Fruit fly (Drosophila melanogaster) whole organism, embryonic: ENCODE measurements around the gene CG34026.

ENCODE experiments used
- Atf3 ChIP-seq: fragments of 200-800 bp; sonication (Bioruptor generic); optimal IDR thresholded peaks from 3 replicates; lab custom pipeline; 2016; ENCODE audit warnings: missing biosample characterization, missing genetic modification characterization
- Awh ChIP-seq: fragments of 200-800 bp; sonication (Bioruptor generic); IDR thresholded peaks from 2 replicates; pipeline ENCODE4, ENCODE4 v1.3.6; 2022; ENCODE audit warnings: missing biosample characterization, missing genetic modification characterization
- CG1024 ChIP-seq: fragments of 200-800 bp; sonication (Bioruptor generic); IDR thresholded peaks from 2 replicates; pipeline ENCODE4 v1.3.6; 2022; ENCODE audit warnings: missing biosample characterization, missing genetic modification characterization
- CG10321 ChIP-seq: fragments of 200-800 bp; sonication (Bioruptor generic); IDR thresholded peaks from 2 replicates; pipeline ENCODE4 v1.3.6; 2022; ENCODE audit warnings: missing biosample characterization, missing genetic modification characterization
- CG11723 ChIP-seq: fragments of 200-800 bp; sonication (Bioruptor generic); optimal IDR thresholded peaks from 2 replicates; lab custom pipeline; 2017; ENCODE audit warnings: missing biosample characterization, mild to moderate bottlenecking, missing genetic modification characterization
- CG1233 ChIP-seq: fragments of 200-800 bp; sonication (Bioruptor generic); optimal IDR thresholded peaks from 4 replicates; lab custom pipeline; 2018; ENCODE audit warnings: missing biosample characterization, mild to moderate bottlenecking, missing genetic modification characterization
- CG14014 ChIP-seq: fragments of 200-800 bp; sonication (Bioruptor generic); IDR thresholded peaks from 2 replicates; pipeline ENCODE4 v1.3.6; 2022; ENCODE audit warnings: missing biosample characterization, missing genetic modification characterization
- CG14050 ChIP-seq: fragments of 200-800 bp; sonication (Bioruptor generic); IDR thresholded peaks from 3 replicates; pipeline ENCODE4 v1.3.6; 2022; ENCODE audit warnings: missing biosample characterization, missing genetic modification characterization
- CG14965 ChIP-seq: fragments of 200-800 bp; sonication (Bioruptor generic); optimal IDR thresholded peaks from 2 replicates; lab custom pipeline; 2016; ENCODE audit warnings: missing biosample characterization, missing genetic modification characterization, borderline replicate concordance
- CG15601 ChIP-seq: fragments of 200-800 bp; sonication (Bioruptor generic); optimal IDR thresholded peaks from 3 replicates; lab custom pipeline; 2019; ENCODE audit warnings: missing biosample characterization, mild to moderate bottlenecking, missing genetic modification characterization, moderate library complexity
- CG16813 ChIP-seq: fragments of 200-800 bp; sonication (Bioruptor generic); IDR thresholded peaks from 3 replicates; pipeline ENCODE4 v1.3.6; 2022; ENCODE audit warnings: missing biosample characterization, missing genetic modification characterization; ENCODE audit not compliant: partially characterized antibody
- CG18599 ChIP-seq: fragments of 200-800 bp; sonication (Bioruptor generic); optimal IDR thresholded peaks from 3 replicates; lab custom pipeline; 2017; ENCODE audit warnings: missing biosample characterization, missing genetic modification characterization, mild to moderate bottlenecking, moderate library complexity, missing genetic modification reagents
- CG18764 ChIP-seq: fragments of 200-800 bp; sonication (Bioruptor generic); optimal IDR thresholded peaks from 3 replicates; lab custom pipeline; 2016; ENCODE audit warnings: missing biosample characterization, missing genetic modification characterization
- CG4328 ChIP-seq: fragments of 200-800 bp; sonication (Bioruptor generic); optimal IDR thresholded peaks from 3 replicates; lab custom pipeline; 2017; ENCODE audit warnings: missing biosample characterization, missing genetic modification reagents, missing genetic modification characterization
- CG7372 ChIP-seq: fragments of 200-800 bp; sonication (Bioruptor generic); IDR thresholded peaks from 2 replicates; pipeline ENCODE4 v1.3.6; 2022; ENCODE audit warnings: missing biosample characterization, missing genetic modification characterization
- CG7745 ChIP-seq: fragments of 200-800 bp; sonication (Bioruptor generic); optimal IDR thresholded peaks from 2 replicates; lab custom pipeline; 2018; ENCODE audit warnings: missing biosample characterization, mild to moderate bottlenecking, missing genetic modification characterization, moderate library complexity
- CG8359 ChIP-seq: fragments of 200-800 bp; sonication (Bioruptor generic); optimal IDR thresholded peaks from 2 replicates; lab custom pipeline; 2017; ENCODE audit warnings: missing biosample characterization, mild to moderate bottlenecking, missing genetic modification characterization, borderline replicate concordance
- CG9727 ChIP-seq: fragments of 200-800 bp; sonication (Bioruptor generic); optimal IDR thresholded peaks from 3 replicates; lab custom pipeline; 2017; ENCODE audit warnings: missing biosample characterization, mild to moderate bottlenecking, missing genetic modification characterization
- CHES-1-like ChIP-seq: fragments of 200-800 bp; sonication (Bioruptor generic); optimal IDR thresholded peaks from 2 replicates; lab custom pipeline; 2016; ENCODE audit warnings: missing biosample characterization, missing genetic modification characterization
- D ChIP-seq, 2 experiments: fragments of 200-800 bp in 1 of 2; fragments of >200 bp in 1 of 2; sonication (Bioruptor generic) in 1 of 2; optimal IDR thresholded peaks; 2 replicates in 1 of 2; 3 replicates in 1 of 2; lab custom pipeline; 2017; ENCODE audit warnings: mild to moderate bottlenecking in 1 of 2, missing biosample characterization in 1 of 2, missing genetic modification characterization in 1 of 2, missing genetic modification reagents in 1 of 2
- Dref ChIP-seq: fragments of 200-800 bp; sonication (Bioruptor generic); IDR thresholded peaks from 2 replicates; pipeline ENCODE4 v1.3.6; 2022; ENCODE audit warnings: missing biosample characterization, missing genetic modification characterization
- E2f1 ChIP-seq: fragments of 200-800 bp; sonication (Bioruptor generic); IDR thresholded peaks from 2 replicates; pipeline ENCODE4 v1.3.6; 2022; ENCODE audit warnings: missing biosample characterization, missing genetic modification characterization
- Hey ChIP-seq: fragments of 200-800 bp; sonication (Bioruptor generic); optimal IDR thresholded peaks from 3 replicates; lab custom pipeline; 2018; ENCODE audit warnings: missing biosample characterization, mild to moderate bottlenecking, missing genetic modification characterization
- HmgZ ChIP-seq: fragments of 200-800 bp; sonication (Bioruptor generic); optimal IDR thresholded peaks from 2 replicates; lab custom pipeline; 2018; ENCODE audit warnings: missing biosample characterization, mild to moderate bottlenecking, missing genetic modification characterization
- Meics ChIP-seq: fragments of 200-800 bp; sonication (Bioruptor generic); optimal IDR thresholded peaks from 2 replicates; lab custom pipeline; 2017; ENCODE audit warnings: missing biosample characterization, mild to moderate bottlenecking, missing genetic modification characterization
- Nf-YB ChIP-seq: fragments of 200-800 bp; sonication (Bioruptor generic); optimal IDR thresholded peaks from 3 replicates; lab custom pipeline; 2019; ENCODE audit warnings: missing biosample characterization, mild to moderate bottlenecking, missing genetic modification characterization, moderate library complexity
- Oaz ChIP-seq: fragments of 200-800 bp; sonication (Bioruptor generic); IDR thresholded peaks from 2 replicates; pipeline ENCODE4 v1.3.6; 2022; ENCODE audit warnings: missing biosample characterization, missing genetic modification characterization
- Opbp ChIP-seq: fragments of 200-800 bp; sonication (Bioruptor generic); IDR thresholded peaks from 3 replicates; pipeline ENCODE4 v1.3.6; 2022; ENCODE audit warnings: missing biosample characterization, missing genetic modification characterization; ENCODE audit not compliant: partially characterized antibody
- Stat92E ChIP-seq, 3 experiments: fragments of >200 bp in 2 of 3; fragments of 200-800 bp in 1 of 3; sonication (Bioruptor generic) in 1 of 3; optimal IDR thresholded peaks; 2 replicates each; lab custom pipeline; 2017 to 2019; ENCODE audit warnings: missing biosample characterization in 3 of 3, missing genetic modification characterization in 3 of 3, mild to moderate bottlenecking in 1 of 3, moderate library complexity in 1 of 3
- Xbp1 ChIP-seq: fragments of 200-800 bp; sonication (Bioruptor generic); optimal IDR thresholded peaks from 3 replicates; lab custom pipeline; 2016; ENCODE audit warnings: missing biosample characterization, mild to moderate bottlenecking, missing genetic modification characterization
- aop ChIP-seq: fragments of 200-800 bp; sonication (Bioruptor generic); IDR thresholded peaks from 2 replicates; pipeline ENCODE4 v1.3.6; 2022; ENCODE audit warnings: missing biosample characterization, missing genetic modification characterization
- crc ChIP-seq: fragments of 200-800 bp; sonication (Bioruptor generic); optimal IDR thresholded peaks from 2 replicates; lab custom pipeline; 2016; ENCODE audit warnings: missing biosample characterization, missing genetic modification characterization
- dpn ChIP-seq, 2 experiments: fragments of 200-800 bp; sonication (Bioruptor generic); optimal IDR thresholded peaks; 3 replicates each; lab custom pipeline; 2016; ENCODE audit warnings: missing biosample characterization in 2 of 2, missing genetic modification characterization in 2 of 2
- emc ChIP-seq: fragments of 200-800 bp; sonication (Bioruptor generic); optimal IDR thresholded peaks from 2 replicates; lab custom pipeline; 2016; ENCODE audit warnings: missing biosample characterization, missing genetic modification characterization
- eve ChIP-seq, 2 experiments: fragments of >200 bp; optimal IDR thresholded peaks; 2 replicates each; lab custom pipeline; 2017; ENCODE audit warnings: missing biosample characterization in 2 of 2, missing genetic modification characterization in 2 of 2
- fd64A ChIP-seq: fragments of 200-800 bp; sonication (Bioruptor generic); optimal IDR thresholded peaks from 3 replicates; lab custom pipeline; 2018; ENCODE audit warnings: missing biosample characterization, mild to moderate bottlenecking, missing genetic modification characterization
- h ChIP-seq: fragments of >200 bp; optimal IDR thresholded peaks from 2 replicates; lab custom pipeline; 2017
- hth ChIP-seq: fragments of >200 bp; optimal IDR thresholded peaks from 2 replicates; lab custom pipeline; 2017; ENCODE audit warnings: inconsistent platforms
- ind ChIP-seq: fragments of 200-800 bp; sonication (Bioruptor generic); optimal IDR thresholded peaks from 3 replicates; lab custom pipeline; 2016; ENCODE audit warnings: missing biosample characterization, missing genetic modification characterization
- nau ChIP-seq: fragments of 200-800 bp; sonication (Bioruptor generic); optimal IDR thresholded peaks from 3 replicates; lab custom pipeline; 2017; ENCODE audit warnings: missing biosample characterization, mild to moderate bottlenecking, missing genetic modification characterization, missing genetic modification reagents
- phol ChIP-seq: fragments of 200-800 bp; sonication (Bioruptor generic); optimal IDR thresholded peaks from 3 replicates; lab custom pipeline; 2018; ENCODE audit warnings: missing biosample characterization, mild to moderate bottlenecking, missing genetic modification characterization, moderate library complexity
- shn ChIP-seq: fragments of 200-800 bp; sonication (Bioruptor generic); optimal IDR thresholded peaks from 3 replicates; lab custom pipeline; 2016; ENCODE audit warnings: missing biosample characterization, missing genetic modification characterization
- slbo ChIP-seq: fragments of 200-800 bp; sonication (Bioruptor generic); IDR thresholded peaks from 2 replicates; pipeline ENCODE4 v1.3.6; 2022; ENCODE audit warnings: missing biosample characterization, missing genetic modification characterization
- sqz ChIP-seq: fragments of 200-800 bp; sonication (Bioruptor generic); optimal IDR thresholded peaks from 3 replicates; lab custom pipeline; 2018; ENCODE audit warnings: missing biosample characterization, mild to moderate bottlenecking, missing genetic modification characterization
- stwl ChIP-seq: fragments of 200-800 bp; sonication (Bioruptor generic); optimal IDR thresholded peaks from 3 replicates; lab custom pipeline; 2018; ENCODE audit warnings: missing biosample characterization, mild to moderate bottlenecking, missing genetic modification characterization, moderate library complexity
- toy ChIP-seq: fragments of 200-800 bp; sonication (Bioruptor generic); IDR thresholded peaks from 2 replicates; pipeline ENCODE4 v1.3.6; 2022; ENCODE audit warnings: missing biosample characterization, missing genetic modification characterization
- twi ChIP-seq: fragments of 200-800 bp; optimal IDR thresholded peaks from 2 replicates; lab custom pipeline; 2019; ENCODE audit warnings: missing biosample characterization, mild to moderate bottlenecking, missing genetic modification characterization, moderate library complexity
- unc-4 ChIP-seq: fragments of 200-800 bp; sonication (Bioruptor generic); IDR thresholded peaks from 2 replicates; pipeline ENCODE4 v1.3.6; 2022; ENCODE audit warnings: missing biosample characterization, missing genetic modification characterization; ENCODE audit not compliant: partially characterized antibody

The CG34026 gene

dm6 chrX:9499994-9500804, 33.4 kb upstream of the CG34026 start, which contains the start of gene mgl (continued):
- TF ChIP-seq E2f1 (GFP tag; lab: Robert Waterston, UW) (peak; percentile 48; the same call in 1 of the 2 replicates), emc (GFP tag; lab: Kevin White, UChicago) (no peak), toy (GFP tag; lab: Robert Waterston, UW) (no peak), shn (peak; percentile 35), CHES-1-like (GFP tag; lab: Kevin White, UChicago) (no peak), dpn (GFP tag; optimal IDR thresholded peaks at IDR 0.05; lab: Kevin White, UChicago) (peak; percentile 57 to 87), Atf3 (GFP tag; lab: Kevin White, UChicago) (peak; percentile 64), CG1233 (GFP tag; lab: Kevin White, UChicago) (peak; percentile 49), CG7745 (no peak), CG14965 (GFP tag; lab: Kevin White, UChicago) (no peak), CG7372 (no peak), D (optimal IDR thresholded peaks at IDR 0.05; lab: Kevin White, UChicago) (no peak), D (GFP tag; optimal IDR thresholded peaks at IDR 0.05; lab: Kevin White, UChicago) (peak; percentile 85), CG15601 (tag; lab: Kevin White, UChicago) (peak; percentile 63), HmgZ (tag; lab: Kevin White, UChicago) (no peak), Oaz (GFP tag; lab: Robert Waterston, UW) (no peak), Awh (GFP tag; lab: Robert Waterston, UW) (no peak; the same call in 1 of the 2 replicates), hth (no peak), CG14050 (GFP tag; lab: Robert Waterston, UW) (peak; percentile 22; the same call in 1 of the 3 replicates), stwl (tag; lab: Kevin White, UChicago) (no peak), CG18599 (peak; percentile 83), slbo (peak; percentile 40; the same call in 1 of the 2 replicates), CG16813 (GFP tag; lab: Robert Waterston, UW) (no peak), unc-4 (GFP tag; lab: Robert Waterston, UW) (no peak), crc (GFP tag; lab: Kevin White, UChicago) (peak; percentile 35), CG8359 (GFP tag; lab: Kevin White, UChicago) (peak; percentile 57), CG9727 (GFP tag; lab: Kevin White, UChicago) (peak; percentile 84), twi (tag; lab: Kevin White, UChicago) (peak; percentile 30), Nf-YB (GFP tag; lab: Kevin White, UChicago) (peak; percentile 58), Opbp (GFP tag; lab: Robert Waterston, UW) (no peak), Hey (tag; lab: Kevin White, UChicago) (no peak), CG11723 (peak; percentile 58), CG14014 (no peak; the same call in none of the 2 replicates), h (lab: Kevin White, UChicago) (no peak), ind (GFP tag; lab: Kevin White, UChicago) (peak; percentile 79), CG10321 (GFP tag; lab: Robert Waterston, UW) (no peak), Stat92E (GFP tag; optimal IDR thresholded peaks at IDR 0.05; lab: Kevin White, UChicago) (peak in 1 of 3 experiments; percentile 13), Meics (GFP tag; lab: Kevin White, UChicago) (peak; percentile 79), nau (GFP tag; lab: Kevin White, UChicago) (peak; percentile 68), eve (GFP tag; optimal IDR thresholded peaks at IDR 0.05; lab: Kevin White, UChicago) (peak in 1 of 2 experiments; percentile 94), fd64A (GFP tag; lab: Kevin White, UChicago) (no peak), Dref (GFP tag; lab: Robert Waterston, UW) (no peak), sqz (no peak), CG4328 (GFP tag; lab: Kevin White, UChicago) (no peak), CG18764 (GFP tag; lab: Kevin White, UChicago) (peak; percentile 61), Xbp1 (GFP tag; lab: Kevin White, UChicago) (peak; percentile 84), CG1024 (GFP tag; lab: Robert Waterston, UW) (no peak), aop (no peak), phol (peak; percentile 89)
